Worm (Caenorhabditis elegans) whole organism, late embryonic: ENCODE results near the gene bcmo-2.

Experiments used
- F13H6.1 ChIP-seq: sonication (generic microtip); optimal IDR thresholded peaks from 2 replicates; lab custom pipeline; 2016; ENCODE audit warnings: missing genetic modification characterization, missing compliant biosample characterization
- K02D7.2 ChIP-seq: sonication (generic microtip); optimal IDR thresholded peaks from 2 replicates; lab custom pipeline; 2017; ENCODE audit warnings: mild to moderate bottlenecking, missing genetic modification characterization, missing compliant biosample characterization
- K09A11.1 ChIP-seq: sonication (generic microtip); optimal IDR thresholded peaks from 2 replicates; lab custom pipeline; 2017; ENCODE audit warnings: antibody characterized with exemption, mild to moderate bottlenecking, missing genetic modification characterization, missing compliant biosample characterization; ENCODE audit not compliant: insufficient read depth
- T23F11.4 ChIP-seq: fragments of 200-800 bp; sonication (Bioruptor generic); optimal IDR thresholded peaks from 2 replicates; lab custom pipeline; 2018; ENCODE audit warnings: mild to moderate bottlenecking, missing genetic modification characterization, missing compliant biosample characterization
- Y22D7AL.16 ChIP-seq: sonication (generic microtip); optimal IDR thresholded peaks from 2 replicates; lab custom pipeline; 2016; ENCODE audit warnings: missing genetic modification characterization, missing compliant biosample characterization
- ceh-14 ChIP-seq: sonication (generic microtip); optimal IDR thresholded peaks from 2 replicates; lab custom pipeline; 2016; ENCODE audit warnings: missing genotype, missing genetic modification characterization, missing compliant biosample characterization
- ceh-18 ChIP-seq: sonication (generic microtip); optimal IDR thresholded peaks from 2 replicates; lab custom pipeline; 2016; ENCODE audit warnings: missing genetic modification characterization, missing compliant biosample characterization
- ceh-19 ChIP-seq: fragments of 200-800 bp; sonication (Bioruptor generic); optimal IDR thresholded peaks from 2 replicates; lab custom pipeline; 2018; ENCODE audit warnings: mild to moderate bottlenecking, missing genetic modification characterization, missing compliant biosample characterization
- ceh-22 ChIP-seq: sonication (generic microtip); optimal IDR thresholded peaks from 2 replicates; lab custom pipeline; 2017; ENCODE audit warnings: missing biosample characterization, missing genetic modification characterization
- ceh-30 ChIP-seq: fragments of 150-350 bp; optimal IDR thresholded peaks from 2 replicates; lab custom pipeline; 2014; ENCODE audit warnings: missing biosample characterization, missing genetic modification characterization
- ceh-31 ChIP-seq: sonication (generic microtip); optimal IDR thresholded peaks from 2 replicates; lab custom pipeline; 2016; ENCODE audit warnings: missing genetic modification characterization, missing compliant biosample characterization
- ceh-34 ChIP-seq: sonication (generic microtip); optimal IDR thresholded peaks from 2 replicates; lab custom pipeline; 2016; ENCODE audit warnings: mild to moderate bottlenecking, missing genetic modification characterization, missing compliant biosample characterization
- ceh-48 ChIP-seq: sonication (generic microtip); optimal IDR thresholded peaks from 2 replicates; lab custom pipeline; 2016; ENCODE audit warnings: missing genetic modification characterization, inconsistent platforms, missing compliant biosample characterization
- che-1 ChIP-seq: sonication (generic microtip); optimal IDR thresholded peaks from 2 replicates; lab custom pipeline; 2016; ENCODE audit warnings: mild to moderate bottlenecking, missing genetic modification characterization, missing compliant biosample characterization
- dve-1 ChIP-seq: sonication (generic microtip); optimal IDR thresholded peaks from 2 replicates; lab custom pipeline; 2017; ENCODE audit warnings: antibody characterized with exemption, mild to moderate bottlenecking, missing genetic modification characterization, missing compliant biosample characterization
- elt-2 ChIP-seq: sonication (generic microtip); optimal IDR thresholded peaks from 2 replicates; lab custom pipeline; 2016; ENCODE audit warnings: missing genetic modification reagents, missing genetic modification characterization, missing compliant biosample characterization
- elt-4 ChIP-seq: sonication (generic microtip); optimal IDR thresholded peaks from 2 replicates; lab custom pipeline; 2016; ENCODE audit warnings: missing genetic modification characterization, missing compliant biosample characterization
- ets-4 ChIP-seq: sonication (generic microtip); optimal IDR thresholded peaks from 2 replicates; lab custom pipeline; 2016; ENCODE audit warnings: missing genetic modification characterization, missing compliant biosample characterization
- fkh-10 ChIP-seq: fragments of 150-350 bp; optimal IDR thresholded peaks from 2 replicates; lab custom pipeline; 2014; ENCODE audit warnings: missing biosample characterization, missing genetic modification reagents, missing genetic modification characterization
- fkh-6 ChIP-seq: sonication (generic microtip); optimal IDR thresholded peaks from 2 replicates; lab custom pipeline; 2016; ENCODE audit warnings: missing genetic modification characterization, missing compliant biosample characterization
- gmeb-2 ChIP-seq: sonication (generic microtip); optimal IDR thresholded peaks from 2 replicates; lab custom pipeline; 2016; ENCODE audit warnings: missing genetic modification characterization, inconsistent platforms, missing compliant biosample characterization
- hlh-15 ChIP-seq: sonication (generic microtip); optimal IDR thresholded peaks from 2 replicates; lab custom pipeline; 2016; ENCODE audit warnings: missing genetic modification characterization, missing compliant biosample characterization
- hlh-6 ChIP-seq: sonication (generic microtip); optimal IDR thresholded peaks from 2 replicates; lab custom pipeline; 2016; ENCODE audit warnings: missing genotype, missing genetic modification characterization, missing compliant biosample characterization
- nfya-1 ChIP-seq: sonication (generic microtip); optimal IDR thresholded peaks from 2 replicates; lab custom pipeline; 2017; ENCODE audit warnings: missing genetic modification characterization, mild to moderate bottlenecking, missing compliant biosample characterization, antibody characterized with exemption, moderate library complexity
- nhr-232 ChIP-seq: sonication (generic microtip); optimal IDR thresholded peaks from 2 replicates; lab custom pipeline; 2016; ENCODE audit warnings: missing genetic modification characterization, missing compliant biosample characterization
- odd-2 ChIP-seq: sonication (generic microtip); optimal IDR thresholded peaks from 2 replicates; lab custom pipeline; 2017; ENCODE audit warnings: antibody characterized with exemption, mild to moderate bottlenecking, missing genetic modification characterization, missing compliant biosample characterization
- pat-9 ChIP-seq: fragments of 200-800 bp; sonication (Bioruptor generic); optimal IDR thresholded peaks from 2 replicates; lab custom pipeline; 2018; ENCODE audit warnings: mild to moderate bottlenecking, missing genetic modification characterization, moderate library complexity, missing compliant biosample characterization
- pax-1 ChIP-seq: fragments of 150-350 bp; optimal IDR thresholded peaks from 2 replicates; lab custom pipeline; 2014; ENCODE audit warnings: missing biosample characterization, missing genetic modification characterization
- pha-2 ChIP-seq: sonication (generic microtip); optimal IDR thresholded peaks from 2 replicates; lab custom pipeline; 2017; ENCODE audit warnings: mild to moderate bottlenecking, missing genetic modification characterization, missing compliant biosample characterization
- pros-1 ChIP-seq: fragments of 150-350 bp; optimal IDR thresholded peaks from 2 replicates; lab custom pipeline; 2014; ENCODE audit warnings: missing biosample characterization, missing genetic modification reagents, missing genetic modification characterization
- ref-2 ChIP-seq: sonication (generic microtip); optimal IDR thresholded peaks from 2 replicates; lab custom pipeline; 2016; ENCODE audit warnings: missing genetic modification characterization, missing compliant biosample characterization
- sox-2 ChIP-seq: fragments of 200-800 bp; sonication (Bioruptor generic); IDR thresholded peaks from 2 replicates; pipeline ENCODE4 v1.3.6; 2022; ENCODE audit warnings: missing genetic modification reagents, missing genetic modification characterization, missing compliant biosample characterization
- tbx-2 ChIP-seq: sonication (generic microtip); optimal IDR thresholded peaks from 2 replicates; lab custom pipeline; 2016; ENCODE audit warnings: missing genetic modification characterization, missing compliant biosample characterization
- unc-3 ChIP-seq, 2 experiments: fragments of 200-800 bp in 1 of 2; sonication (Bioruptor generic) in 1 of 2; sonication (generic microtip) in 1 of 2; conservative IDR thresholded peaks in 1 of 2; optimal IDR thresholded peaks in 1 of 2; 2 replicates each; pipeline versions ENCODE4 v1.3.6 to Lab custom; 2016 to 2022; ENCODE audit warnings: missing compliant biosample characterization in 2 of 2, missing genetic modification characterization in 2 of 2, missing genetic modification reagents in 1 of 2
- unc-55 ChIP-seq: sonication (generic microtip); optimal IDR thresholded peaks from 2 replicates; lab custom pipeline; 2017; ENCODE audit warnings: missing biosample characterization, missing genetic modification reagents, missing genetic modification characterization
- zip-5 ChIP-seq: sonication (generic microtip); optimal IDR thresholded peaks from 2 replicates; lab custom pipeline; 2016; ENCODE audit warnings: missing genetic modification characterization, missing compliant biosample characterization

Gene bcmo-2

DNA sequence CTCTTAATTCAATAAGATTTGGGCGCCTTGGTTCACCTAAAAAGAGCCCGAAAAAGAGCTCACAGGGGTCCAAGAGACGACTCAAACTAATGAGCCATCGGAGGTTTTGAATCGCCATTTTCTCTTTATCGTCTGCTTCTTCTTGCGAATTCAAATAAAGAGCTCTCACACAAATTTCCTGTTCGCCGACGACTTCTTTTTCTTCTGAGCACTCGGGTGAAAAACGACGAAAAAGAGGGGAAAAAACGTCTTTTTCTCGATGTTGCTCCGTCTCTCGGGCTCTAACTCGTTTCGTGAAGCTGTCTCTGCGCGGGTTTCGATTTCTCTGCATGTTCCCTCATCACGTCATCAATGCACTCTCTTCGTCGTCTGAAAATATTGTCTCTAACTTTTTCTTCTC lies 37.9 kb upstream of the bcmo-2 start:
- TF ChIP-seq dve-1: no peak
- no peak for TF ChIP-seq unc-55 (GFP tag; lab: Kevin White, UChicago)
- no peak for TF ChIP-seq odd-2 (tag; lab: Kevin White, UChicago)
- no peak for TF ChIP-seq K09A11.1 (tag; lab: Kevin White, UChicago)
- no peak for TF ChIP-seq ceh-34 (tag; lab: Kevin White, UChicago)
- TF ChIP-seq unc-3 (GFP tag; conservative IDR thresholded peaks at IDR 0.05; lab: Robert Waterston, UW): no peak
- no peak for TF ChIP-seq unc-3 (tag; optimal IDR thresholded peaks at IDR 0.05; lab: Kevin White, UChicago)
- no peak for TF ChIP-seq fkh-10 (GFP tag; lab: Kevin White, UChicago)
- TF ChIP-seq pros-1 (tag; lab: Kevin White, UChicago): no peak
- no peak for TF ChIP-seq fkh-6 (tag; lab: Kevin White, UChicago)
- no peak for TF ChIP-seq tbx-2 (tag; lab: Kevin White, UChicago)

DNA sequence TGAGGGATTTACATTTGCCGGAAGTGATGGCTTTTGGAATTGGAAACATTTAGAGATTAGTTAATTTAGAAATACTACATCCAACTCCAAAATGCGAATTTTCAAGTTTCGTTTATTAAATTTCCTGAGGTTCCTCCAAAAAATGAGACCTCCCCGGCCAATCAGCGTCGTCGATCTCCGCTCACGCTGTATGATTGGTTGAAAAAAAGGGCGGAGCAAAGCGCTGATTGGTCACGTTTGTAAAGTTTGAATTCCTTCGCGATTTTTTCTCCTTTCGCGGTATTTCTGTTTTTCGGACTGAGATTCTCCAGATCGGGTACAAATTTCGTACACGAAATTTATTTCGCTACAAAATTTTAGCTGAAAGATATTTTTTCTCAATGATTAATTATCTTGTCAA lies 36.8 kb upstream of the bcmo-2 start:
- TF ChIP-seq nfya-1 (tag; lab: Kevin White, UChicago): peak; percentile 82
- no peak for TF ChIP-seq ceh-30 (tag; lab: Kevin White, UChicago)

ce11 chrII:3935990-3936389 lies 25.4 kb upstream of the bcmo-2 start:
- TF ChIP-seq odd-2 (tag; lab: Kevin White, UChicago) (no peak), che-1 (no peak), gmeb-2 (tag; lab: Kevin White, UChicago) (no peak), tbx-2 (tag; lab: Kevin White, UChicago) (no peak), K02D7.2 (no peak), ceh-22 (no peak), F13H6.1 (tag; lab: Kevin White, UChicago) (no peak), sox-2 (GFP tag; lab: Robert Waterston, UW) (no peak), ceh-48 (tag; lab: Kevin White, UChicago) (no peak), ceh-31 (tag; lab: Kevin White, UChicago) (no peak), hlh-15 (tag; lab: Kevin White, UChicago) (no peak), ceh-30 (tag; lab: Kevin White, UChicago) (no peak), pat-9 (no peak), unc-55 (GFP tag; lab: Kevin White, UChicago) (no peak), elt-4 (tag; lab: Kevin White, UChicago) (no peak), Y22D7AL.16 (no peak), ceh-14 (tag; lab: Kevin White, UChicago) (no peak)

DNA sequence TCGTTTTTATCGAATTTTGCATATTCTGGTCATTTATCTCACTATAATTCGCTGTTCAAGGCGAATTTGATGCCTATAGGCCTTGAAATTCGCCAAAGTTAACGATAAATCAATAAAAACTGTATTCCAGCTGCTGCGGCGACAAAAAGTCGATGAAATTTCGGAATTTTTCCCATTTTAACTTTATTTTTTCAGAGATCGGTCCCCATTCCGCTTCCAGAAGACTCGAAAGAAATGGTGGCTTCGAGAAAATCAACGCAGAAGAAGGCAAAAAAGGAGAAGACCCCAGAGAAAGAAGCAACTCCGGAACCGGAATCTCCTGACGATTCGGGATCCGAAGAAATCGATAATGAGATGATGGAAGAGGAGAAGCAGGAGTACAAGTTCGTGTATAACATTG lies 24.5 kb upstream of the bcmo-2 start:
- TF ChIP-seq ceh-18 (tag; lab: Kevin White, UChicago): no peak
- no peak for TF ChIP-seq F13H6.1 (tag; lab: Kevin White, UChicago)
- no peak for TF ChIP-seq ceh-19 (GFP tag; lab: Kevin White, UChicago)
- no peak for TF ChIP-seq ets-4 (tag; lab: Kevin White, UChicago)
- no peak for TF ChIP-seq ceh-48 (tag; lab: Kevin White, UChicago)
- TF ChIP-seq zip-5 (tag; lab: Kevin White, UChicago): no peak
- no peak for TF ChIP-seq hlh-6 (tag; lab: Kevin White, UChicago)
- TF ChIP-seq T23F11.4 (GFP tag; lab: Kevin White, UChicago): no peak
- TF ChIP-seq Y22D7AL.16: no peak
- TF ChIP-seq ref-2: no peak
- TF ChIP-seq pax-1 (tag; lab: Kevin White, UChicago): no peak
- no peak for TF ChIP-seq pha-2 (tag; lab: Kevin White, UChicago)

DNA sequence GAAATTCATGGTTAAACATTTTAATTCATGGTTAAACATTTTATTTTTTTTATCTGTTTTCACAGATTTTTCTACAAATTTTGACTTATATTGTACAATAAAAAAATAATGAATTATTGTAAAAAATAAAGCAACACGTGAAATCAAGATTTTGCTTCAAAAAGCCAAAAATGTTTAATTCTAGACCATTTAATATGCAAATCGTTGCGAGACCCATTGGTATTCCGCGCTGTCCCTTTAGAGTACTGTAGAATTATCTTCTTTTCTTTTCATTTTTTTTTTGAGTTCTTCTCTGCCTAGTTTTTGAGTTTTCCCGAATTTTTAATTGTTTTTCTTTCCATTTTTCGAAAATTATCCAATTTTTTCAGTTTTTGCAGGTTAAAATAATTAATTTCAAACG lies 23.4 kb upstream of the bcmo-2 start, which contains the start of gene Y14H12B.1:
TSS of gene Y14H12B.1 (plus strand) at position 363 of the 400 bp plus-strand sequence.
- no peak for TF ChIP-seq nhr-232 (tag; lab: Kevin White, UChicago)
- no peak for TF ChIP-seq fkh-10 (GFP tag; lab: Kevin White, UChicago)
- no peak for TF ChIP-seq T23F11.4 (GFP tag; lab: Kevin White, UChicago)
- no peak for TF ChIP-seq elt-2 (tag; lab: Kevin White, UChicago)
